Worm (Caenorhabditis elegans) whole organism, L4/young adult: ENCODE data around the gene ceh-62.

Experiments
- W03F9.2 ChIP-seq: fragments of 150-350 bp; optimal IDR thresholded peaks from 2 replicates; lab custom pipeline; 2014; ENCODE audit warnings: missing biosample characterization, missing genetic modification characterization
- dao-5 ChIP-seq: sonication (generic microtip); optimal IDR thresholded peaks from 2 replicates; lab custom pipeline; 2016; ENCODE audit warnings: missing genotype, missing genetic modification characterization, moderate library complexity, missing compliant biosample characterization
- him-1 ChIP-seq: sonication (generic microtip); optimal IDR thresholded peaks from 2 replicates; lab custom pipeline; 2016; ENCODE audit warnings: missing genotype, missing genetic modification reagents, missing genetic modification characterization, missing compliant biosample characterization

DNA sequence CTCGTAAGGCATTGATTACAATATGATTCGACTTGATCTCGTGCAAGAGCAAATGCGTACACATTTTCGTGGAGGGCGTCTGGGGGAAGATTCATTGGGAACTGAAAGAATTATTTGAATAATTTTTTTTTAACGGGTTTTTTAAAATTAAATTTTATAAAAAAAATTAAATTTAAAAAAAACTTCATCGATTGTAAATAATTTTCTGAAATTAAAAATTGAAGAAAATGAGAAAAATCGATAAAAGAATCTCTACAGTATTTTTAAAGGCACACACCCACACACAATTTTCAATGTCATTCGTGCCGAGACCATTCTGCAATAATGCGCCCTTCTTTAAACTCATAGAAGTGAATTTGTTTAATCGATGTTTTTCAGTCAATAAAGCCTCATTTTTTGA is 9.3 kb upstream of the ceh-62 start, which contains the start of gene set-14:
- no peak for TF ChIP-seq him-1 (tag; lab: Kevin White, UChicago)
- no peak for TF ChIP-seq dao-5 (tag; lab: Kevin White, UChicago)
- TF ChIP-seq W03F9.2 (tag; lab: Kevin White, UChicago) = no peak
